Fruit fly (Drosophila melanogaster) whole organism, embryonic: ENCODE data around the gene CG4301.
A peak's percentile ranks its signal among the peaks of the same experiment; 100 is the strongest.

ENCODE experiments used
- C15 ChIP-seq: fragments of 200-800 bp; sonication (Bioruptor generic); IDR thresholded peaks from 3 replicates; pipeline ENCODE4 v1.3.6; 2022; ENCODE audit warnings: missing biosample characterization, missing genetic modification characterization
- CG10147 ChIP-seq: fragments of 200-800 bp; sonication (Bioruptor generic); optimal IDR thresholded peaks from 2 replicates; lab custom pipeline; 2019; ENCODE audit warnings: missing biosample characterization, mild to moderate bottlenecking, missing genetic modification characterization, moderate library complexity
- CG12659 ChIP-seq: fragments of 200-800 bp; sonication (Bioruptor generic); optimal IDR thresholded peaks from 3 replicates; lab custom pipeline; 2017; ENCODE audit warnings: mild to moderate bottlenecking, missing biosample characterization, missing genetic modification reagents, missing genetic modification characterization
- CG13296 ChIP-seq: fragments of 200-800 bp; sonication (Bioruptor generic); optimal IDR thresholded peaks from 3 replicates; lab custom pipeline; 2018; ENCODE audit warnings: missing biosample characterization, mild to moderate bottlenecking, missing genetic modification characterization
- CG13624 ChIP-seq: fragments of 200-800 bp; sonication (Bioruptor generic); optimal IDR thresholded peaks from 2 replicates; lab custom pipeline; 2016; ENCODE audit warnings: missing biosample characterization, missing genetic modification characterization
- CG13775 ChIP-seq: fragments of 200-800 bp; sonication (Bioruptor generic); optimal IDR thresholded peaks from 3 replicates; lab custom pipeline; 2017; ENCODE audit warnings: missing biosample characterization, mild to moderate bottlenecking, missing genetic modification characterization
- CG18011 ChIP-seq: fragments of 200-800 bp; sonication (Bioruptor generic); optimal IDR thresholded peaks from 2 replicates; lab custom pipeline; 2017; ENCODE audit warnings: missing biosample characterization, missing genetic modification characterization, mild to moderate bottlenecking, moderate library complexity, missing genotype
- CG18262 ChIP-seq: fragments of 200-800 bp; optimal IDR thresholded peaks from 3 replicates; lab custom pipeline; 2019; ENCODE audit warnings: missing biosample characterization, mild to moderate bottlenecking, missing genetic modification characterization, moderate library complexity
- CG2678 ChIP-seq: fragments of 200-800 bp; sonication (Bioruptor generic); optimal IDR thresholded peaks from 3 replicates; lab custom pipeline; 2019; ENCODE audit warnings: missing biosample characterization, mild to moderate bottlenecking, missing genetic modification characterization, moderate library complexity
- CG31365 ChIP-seq: fragments of 200-800 bp; sonication (Bioruptor generic); optimal IDR thresholded peaks from 2 replicates; lab custom pipeline; 2018; ENCODE audit warnings: missing biosample characterization, mild to moderate bottlenecking, missing genetic modification characterization
- CG31441 ChIP-seq: fragments of 200-800 bp; sonication (Bioruptor generic); IDR thresholded peaks from 2 replicates; pipeline ENCODE4 v1.3.6; 2022; ENCODE audit warnings: missing biosample characterization, missing genetic modification characterization
- CG32532 ChIP-seq: fragments of 200-800 bp; sonication (Bioruptor generic); IDR thresholded peaks from 2 replicates; pipeline ENCODE4 v1.3.6; 2022; ENCODE audit warnings: missing biosample characterization, missing genetic modification characterization
- CG3281 ChIP-seq: fragments of 200-800 bp; sonication (Bioruptor generic); optimal IDR thresholded peaks from 3 replicates; lab custom pipeline; 2017; ENCODE audit warnings: missing biosample characterization, mild to moderate bottlenecking, missing genetic modification characterization
- CG9437 ChIP-seq: fragments of 200-800 bp; sonication (Bioruptor generic); optimal IDR thresholded peaks from 2 replicates; lab custom pipeline; 2018; ENCODE audit warnings: missing biosample characterization, mild to moderate bottlenecking, missing genetic modification characterization
- CG9727 ChIP-seq: fragments of 200-800 bp; sonication (Bioruptor generic); optimal IDR thresholded peaks from 3 replicates; lab custom pipeline; 2017; ENCODE audit warnings: missing biosample characterization, mild to moderate bottlenecking, missing genetic modification characterization
- Chrac-16 ChIP-seq: fragments of 200-800 bp; sonication (Bioruptor generic); optimal IDR thresholded peaks from 3 replicates; lab custom pipeline; 2016; ENCODE audit warnings: missing biosample characterization, missing genetic modification characterization
- HLHmδ ChIP-seq: fragments of 200-800 bp; sonication (Bioruptor generic); optimal IDR thresholded peaks from 2 replicates; lab custom pipeline; 2018; ENCODE audit warnings: missing biosample characterization, mild to moderate bottlenecking, missing genetic modification characterization, moderate library complexity
- Hand ChIP-seq: fragments of 200-800 bp; sonication (Bioruptor generic); optimal IDR thresholded peaks from 2 replicates; lab custom pipeline; 2017; ENCODE audit warnings: mild to moderate bottlenecking, missing biosample characterization, missing genetic modification reagents, missing genetic modification characterization
- HmgZ ChIP-seq: fragments of 200-800 bp; sonication (Bioruptor generic); optimal IDR thresholded peaks from 2 replicates; lab custom pipeline; 2018; ENCODE audit warnings: missing biosample characterization, mild to moderate bottlenecking, missing genetic modification characterization
- Hr78 ChIP-seq, 2 experiments: fragments of 200-800 bp in 1 of 2; fragments of >200 bp in 1 of 2; sonication (Bioruptor generic) in 1 of 2; optimal IDR thresholded peaks; 2 replicates each; lab custom pipeline; 2017 to 2019; ENCODE audit warnings: missing biosample characterization in 2 of 2, missing genetic modification characterization in 2 of 2, mild to moderate bottlenecking in 1 of 2, moderate library complexity in 1 of 2
- Nf-YC ChIP-seq: fragments of 200-800 bp; optimal IDR thresholded peaks from 3 replicates; lab custom pipeline; 2019; ENCODE audit warnings: missing biosample characterization, mild to moderate bottlenecking, missing genetic modification characterization, moderate library complexity
- Sox100B ChIP-seq: fragments of 200-800 bp; sonication (Bioruptor generic); optimal IDR thresholded peaks from 3 replicates; lab custom pipeline; 2018; ENCODE audit warnings: missing biosample characterization, mild to moderate bottlenecking, missing genetic modification characterization
- Ssrp ChIP-seq: fragments of 200-800 bp; sonication (Bioruptor generic); optimal IDR thresholded peaks from 2 replicates; lab custom pipeline; 2018; ENCODE audit warnings: missing biosample characterization, mild to moderate bottlenecking, missing genetic modification characterization, moderate library complexity
- Vsx1 ChIP-seq: fragments of 200-800 bp; sonication (Bioruptor generic); optimal IDR thresholded peaks from 2 replicates; lab custom pipeline; 2017; ENCODE audit warnings: missing biosample characterization, mild to moderate bottlenecking, missing genetic modification characterization, missing genetic modification reagents
- bab2 ChIP-seq: fragments of 200-800 bp; sonication (Bioruptor generic); optimal IDR thresholded peaks from 2 replicates; lab custom pipeline; 2016; ENCODE audit warnings: missing biosample characterization, missing genetic modification characterization
- corto ChIP-seq: fragments of 200-800 bp; sonication (Bioruptor generic); optimal IDR thresholded peaks from 2 replicates; lab custom pipeline; 2016; ENCODE audit warnings: missing biosample characterization, mild to moderate bottlenecking, missing genetic modification characterization, moderate library complexity
- cwo ChIP-seq: fragments of 200-800 bp; sonication (Bioruptor generic); optimal IDR thresholded peaks from 3 replicates; lab custom pipeline; 2017; ENCODE audit warnings: missing biosample characterization, missing genetic modification characterization, mild to moderate bottlenecking, moderate library complexity, missing genetic modification reagents
- dmrt99B ChIP-seq: fragments of 200-800 bp; sonication (Bioruptor generic); optimal IDR thresholded peaks from 2 replicates; lab custom pipeline; 2018; ENCODE audit warnings: missing biosample characterization, mild to moderate bottlenecking, missing genetic modification characterization, moderate library complexity
- dysf ChIP-seq: fragments of 200-800 bp; sonication (Bioruptor generic); IDR thresholded peaks from 3 replicates; pipeline ENCODE4 v1.3.6; 2022; ENCODE audit warnings: missing biosample characterization, missing genetic modification characterization
- exex ChIP-seq: fragments of 200-800 bp; sonication (Bioruptor generic); optimal IDR thresholded peaks from 4 replicates; lab custom pipeline; 2018; ENCODE audit warnings: missing biosample characterization, mild to moderate bottlenecking, missing genetic modification characterization, moderate library complexity
- gcm ChIP-seq: fragments of 200-800 bp; sonication (Bioruptor generic); optimal IDR thresholded peaks from 2 replicates; lab custom pipeline; 2019; ENCODE audit warnings: missing biosample characterization, mild to moderate bottlenecking, missing genetic modification characterization, moderate library complexity
- gfzf ChIP-seq: fragments of 200-800 bp; sonication (Bioruptor generic); optimal IDR thresholded peaks from 2 replicates; lab custom pipeline; 2016; ENCODE audit warnings: missing biosample characterization, mild to moderate bottlenecking, missing genetic modification characterization, moderate library complexity
- gro ChIP-seq: fragments of 200-800 bp; sonication (Bioruptor generic); optimal IDR thresholded peaks from 2 replicates; lab custom pipeline; 2016; ENCODE audit warnings: missing biosample characterization, missing genetic modification characterization
- hkb ChIP-seq, 2 experiments: fragments of 200-800 bp in 1 of 2; fragments of >200 bp in 1 of 2; sonication (Bioruptor generic) in 1 of 2; IDR thresholded peaks in 1 of 2; optimal IDR thresholded peaks in 1 of 2; 2 replicates each; pipeline versions ENCODE4 v1.3.6 to Lab custom; 2017 to 2022; ENCODE audit warnings: missing biosample characterization in 1 of 2, missing genetic modification characterization in 1 of 2
- lilli ChIP-seq: fragments of 200-800 bp; sonication (Bioruptor generic); optimal IDR thresholded peaks from 3 replicates; lab custom pipeline; 2016; ENCODE audit warnings: missing biosample characterization, missing genetic modification characterization
- lmd ChIP-seq: fragments of 200-800 bp; sonication (Bioruptor generic); IDR thresholded peaks from 2 replicates; pipeline ENCODE4 v1.3.6; 2022; ENCODE audit warnings: missing biosample characterization, missing genetic modification characterization
- onecut ChIP-seq: fragments of 200-800 bp; sonication (Bioruptor generic); IDR thresholded peaks from 2 replicates; pipeline ENCODE4 v1.3.6; 2022; ENCODE audit warnings: missing biosample characterization, missing genetic modification characterization
- pho ChIP-seq: fragments of 200-800 bp; sonication (Bioruptor generic); optimal IDR thresholded peaks from 2 replicates; lab custom pipeline; 2016; ENCODE audit warnings: missing biosample characterization, missing genetic modification characterization
- row ChIP-seq: fragments of 200-800 bp; sonication (Bioruptor generic); IDR thresholded peaks from 3 replicates; pipeline ENCODE4 v1.3.6; 2022; ENCODE audit warnings: missing biosample characterization, missing genetic modification characterization
- schlank ChIP-seq: fragments of 200-800 bp; sonication (Bioruptor generic); optimal IDR thresholded peaks from 2 replicates; lab custom pipeline; 2018; ENCODE audit warnings: missing biosample characterization, mild to moderate bottlenecking, missing genetic modification characterization
- stc ChIP-seq: fragments of 200-800 bp; sonication (Bioruptor generic); IDR thresholded peaks from 2 replicates; pipeline ENCODE4 v1.3.6; 2022; ENCODE audit warnings: missing biosample characterization, missing genetic modification characterization
- tap ChIP-seq: fragments of 200-800 bp; optimal IDR thresholded peaks from 3 replicates; lab custom pipeline; 2019; ENCODE audit warnings: missing biosample characterization, mild to moderate bottlenecking, missing genetic modification characterization, moderate library complexity
- trem ChIP-seq: fragments of 200-800 bp; optimal IDR thresholded peaks from 3 replicates; lab custom pipeline; 2019; ENCODE audit warnings: missing biosample characterization, mild to moderate bottlenecking, missing genetic modification characterization, moderate library complexity
- tx ChIP-seq: fragments of 200-800 bp; sonication (Bioruptor generic); optimal IDR thresholded peaks from 2 replicates; lab custom pipeline; 2016; ENCODE audit warnings: missing biosample characterization, missing genetic modification characterization

The CG4301 gene

dm6 chrX:16384843-16385726, 20.2 kb upstream of the CG4301 start, which contains the start of the genes CG9992 and CG4239 (continued):
- TF ChIP-seq tap (tag; lab: Kevin White, UChicago) (no peak), trem (tag; lab: Kevin White, UChicago) (peak; percentile 56)

dm6 chrX:16385942-16386392, 19.3 kb upstream of the CG4301 start:
- TF ChIP-seq lmd (GFP tag; lab: Robert Waterston, UW) = 0 out of 2 replicates have a peak, but pooled peaks have one; percentile 13
- TF ChIP-seq pho (GFP tag; lab: Kevin White, UChicago) = peak; percentile 51
- TF ChIP-seq cwo (GFP tag; lab: Kevin White, UChicago) = peak; percentile 56
- peak; percentile 8 for TF ChIP-seq Ssrp (tag; lab: Kevin White, UChicago)
- TF ChIP-seq HmgZ = peak; percentile 31
- peak; percentile 7 for TF ChIP-seq Nf-YC (tag; lab: Kevin White, UChicago)
- TF ChIP-seq CG2678 (tag; lab: Kevin White, UChicago) = peak; percentile 68
- TF ChIP-seq CG13624 (GFP tag; lab: Kevin White, UChicago) = peak; percentile 21
- no peak for TF ChIP-seq tx
- peak; percentile 37 for TF ChIP-seq schlank (tag; lab: Kevin White, UChicago)
- TF ChIP-seq gcm (GFP tag; lab: Kevin White, UChicago) = peak; percentile 18
- TF ChIP-seq CG13296 (GFP tag; lab: Kevin White, UChicago) = peak; percentile 22
- no peak for TF ChIP-seq gfzf (GFP tag; lab: Kevin White, UChicago)
- peak; percentile 4 for TF ChIP-seq CG10147 (GFP tag; lab: Kevin White, UChicago)
- peak; percentile 35 for TF ChIP-seq Sox100B (GFP tag; lab: Kevin White, UChicago)
- peak; percentile 42 for TF ChIP-seq Hand
- TF ChIP-seq CG9727 (GFP tag; lab: Kevin White, UChicago) = peak; percentile 44
- peak; percentile 28 for TF ChIP-seq CG9437
- 0 out of 2 replicates have a peak, but pooled peaks have one; percentile 15 for TF ChIP-seq stc (GFP tag; lab: Robert Waterston, UW)
- peak in 1 of 2 experiments; percentile 5 for TF ChIP-seq Hr78 (GFP tag; optimal IDR thresholded peaks at IDR 0.05; lab: Kevin White, UChicago)
- no peak for TF ChIP-seq Vsx1 (GFP tag; lab: Kevin White, UChicago)
- TF ChIP-seq CG31365 = peak; percentile 3
- TF ChIP-seq CG32532 = peak; percentile 47
- no peak for TF ChIP-seq CG18011 (GFP tag; lab: Kevin White, UChicago)
- TF ChIP-seq dmrt99B (tag; lab: Kevin White, UChicago) = peak; percentile 56
- peak; percentile 28 for TF ChIP-seq CG12659 (GFP tag; lab: Kevin White, UChicago)
- TF ChIP-seq bab2 (GFP tag; lab: Kevin White, UChicago) = peak; percentile 38
- no peak for TF ChIP-seq hkb (optimal IDR thresholded peaks at IDR 0.05; lab: Kevin White, UChicago)
- no peak for TF ChIP-seq hkb (GFP tag; IDR thresholded peaks at IDR 0.05; lab: Robert Waterston, UW)
- TF ChIP-seq CG31441 (GFP tag; lab: Robert Waterston, UW) = peak; percentile 58; the same call in 1 of the 2 replicates
- TF ChIP-seq onecut = 0 out of 2 replicates have a peak, but pooled peaks have one; percentile 17
- peak; percentile 21 for TF ChIP-seq corto
- peak; percentile 45 for TF ChIP-seq gro (GFP tag; lab: Kevin White, UChicago)
- peak; percentile 54 for TF ChIP-seq exex (tag; lab: Kevin White, UChicago)
- TF ChIP-seq CG13775 = peak; percentile 27
- peak; percentile 50 for TF ChIP-seq lilli (GFP tag; lab: Kevin White, UChicago)
- TF ChIP-seq CG18262 (tag; lab: Kevin White, UChicago) = peak; percentile 50
- no peak for TF ChIP-seq C15 (GFP tag; lab: Robert Waterston, UW)
- TF ChIP-seq row (GFP tag; lab: Robert Waterston, UW) = peak; percentile 45; the same call in 2 of the 3 replicates
- peak; percentile 14 for TF ChIP-seq Chrac-16 (GFP tag; lab: Kevin White, UChicago)
- TF ChIP-seq HLHmδ (GFP tag; lab: Kevin White, UChicago) = no peak
- peak; percentile 63 for TF ChIP-seq CG3281 (GFP tag; lab: Kevin White, UChicago)
- peak; percentile 37; the same call in 1 of the 3 replicates for TF ChIP-seq dysf
